Worm (Caenorhabditis elegans): ENCODE data around the gene mix-1.

The mix-1 gene

DNA sequence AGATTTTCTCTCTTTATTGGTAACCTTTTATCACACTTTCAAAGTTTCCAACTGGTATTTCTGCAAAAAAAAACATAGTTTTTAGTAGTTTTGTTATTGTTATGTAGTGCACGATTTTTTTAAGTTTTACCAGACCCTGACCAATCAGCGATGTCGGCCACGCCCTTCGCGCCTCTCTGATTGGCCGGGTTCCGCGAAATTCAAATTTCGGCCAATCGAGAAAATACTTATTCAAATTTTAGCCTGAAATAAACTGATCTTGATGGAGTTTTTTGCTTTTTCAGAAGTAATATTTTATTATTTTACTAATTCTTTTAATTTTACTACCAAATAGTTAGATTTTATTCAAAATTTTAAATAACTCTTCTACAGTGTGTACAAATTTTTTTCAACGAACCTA is 19.1 kb upstream of the mix-1 start:
- no peak for TF ChIP-seq lim-6 (tag; optimal IDR thresholded peaks at IDR 0.05)
- TF ChIP-seq nfya-1 (tag; optimal IDR thresholded peaks at IDR 0.05), result peak; percentile 83
- TF ChIP-seq ceh-9 (tag; optimal IDR thresholded peaks at IDR 0.05), result no peak
- no peak for TF ChIP-seq pha-2 (tag; optimal IDR thresholded peaks at IDR 0.05)

DNA sequence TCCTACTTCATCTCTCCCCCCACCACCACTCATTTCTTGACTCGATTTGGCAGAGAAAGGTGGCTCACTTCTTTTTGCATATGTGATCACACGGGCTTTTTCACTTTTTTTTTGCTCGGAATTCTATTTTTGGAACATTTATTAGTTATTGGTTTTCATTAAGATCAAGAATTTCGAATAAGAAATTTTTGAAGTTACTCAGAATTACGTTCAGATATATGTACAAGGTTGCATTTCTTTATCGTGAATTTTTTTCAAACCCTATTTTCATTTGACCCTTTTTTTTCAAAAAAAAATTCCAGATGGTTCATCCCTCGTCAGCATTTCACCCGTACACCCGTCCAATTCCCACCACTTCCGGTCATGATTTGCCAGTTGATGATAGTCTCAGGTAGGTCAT is 18.6 kb upstream of the mix-1 start, which contains the start of gene ceh-62:
Gene ceh-62, plus strand, starts transcription at position 301 of the 400 bp plus-strand sequence.
- no peak for TF ChIP-seq hlh-30 (tag; optimal IDR thresholded peaks at IDR 0.05; ENCODE audit: insufficient read depth)
- TF ChIP-seq hlh-15 (tag; optimal IDR thresholded peaks at IDR 0.05), result no peak
- TF ChIP-seq pat-9 (tag; optimal IDR thresholded peaks at IDR 0.05), result no peak
- no peak for TF ChIP-seq ceh-34 (tag; optimal IDR thresholded peaks at IDR 0.05)
- no peak for TF ChIP-seq fkh-6 (tag; optimal IDR thresholded peaks at IDR 0.05)
- TF ChIP-seq nhr-232 (tag; optimal IDR thresholded peaks at IDR 0.05), result no peak
- no peak for TF ChIP-seq ceh-24 (tag; optimal IDR thresholded peaks at IDR 0.05)
- no peak for TF ChIP-seq F13H6.1 (tag; optimal IDR thresholded peaks at IDR 0.05)
- no peak for TF ChIP-seq ama-1 (optimal IDR thresholded peaks at IDR 0.05)
- no peak for TF ChIP-seq ztf-16 (tag; optimal IDR thresholded peaks at IDR 0.05)
- TF ChIP-seq ceh-9 (tag; optimal IDR thresholded peaks at IDR 0.05), result no peak
- no peak for TF ChIP-seq eyg-1 (tag; optimal IDR thresholded peaks at IDR 0.05)
- TF ChIP-seq dmd-4 (tag; optimal IDR thresholded peaks at IDR 0.05; ENCODE audit: borderline replicate concordance), result no peak

DNA sequence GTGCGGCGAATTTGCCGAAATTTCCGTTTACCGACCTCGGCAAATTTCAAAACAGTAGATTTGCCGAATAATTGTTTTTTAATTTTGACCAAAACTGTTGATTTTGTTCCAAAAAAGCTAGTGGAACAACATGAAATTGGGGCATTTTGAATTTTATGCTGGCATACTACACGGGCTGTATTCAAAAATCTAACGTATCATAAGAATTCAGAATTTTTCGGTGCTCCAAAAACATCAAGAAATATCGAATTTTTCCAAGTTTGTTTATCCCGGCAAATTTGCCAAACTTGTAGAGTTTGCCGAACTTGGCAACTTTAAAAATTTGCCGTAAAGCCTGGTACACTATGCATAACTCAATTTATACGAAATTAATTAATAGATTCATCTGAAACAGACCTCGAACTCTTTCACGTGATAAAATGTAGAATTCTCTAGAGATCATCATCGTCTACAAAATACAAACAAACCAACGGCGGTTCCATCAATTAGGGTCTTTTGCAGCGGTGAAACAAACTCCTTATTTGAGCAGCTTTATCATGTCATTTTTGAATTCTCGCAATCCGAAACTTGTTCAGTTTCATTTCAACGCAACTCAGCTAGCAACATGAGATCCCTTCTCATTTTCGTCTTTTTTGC is 15.2 kb upstream of the mix-1 start, which contains the start of gene R06F6.14:
Gene R06F6.14, plus strand, starts transcription at position 586 of the 636 bp plus-strand sequence.
- TF ChIP-seq unc-86 (tag; optimal IDR thresholded peaks at IDR 0.05) (no peak), zip-5 (tag; optimal IDR thresholded peaks at IDR 0.05) (no peak), elt-2 (tag; optimal IDR thresholded peaks at IDR 0.05) (no peak), ets-4 (tag; optimal IDR thresholded peaks at IDR 0.05) (no peak), madf-2 (tag; optimal IDR thresholded peaks at IDR 0.05) (no peak), ceh-14 (tag; optimal IDR thresholded peaks at IDR 0.05) (no peak), F13H6.1 (tag; optimal IDR thresholded peaks at IDR 0.05) (no peak), ceh-45 (GFP tag; IDR thresholded peaks at IDR 0.05) (no peak), pha-4 (tag; optimal IDR thresholded peaks at IDR 0.05) (no peak), gmeb-2 (tag; optimal IDR thresholded peaks at IDR 0.05) (no peak), ceh-2 (tag; optimal IDR thresholded peaks at IDR 0.05) (no peak), pat-9 (tag; optimal IDR thresholded peaks at IDR 0.05) (no peak), pax-1 (tag; optimal IDR thresholded peaks at IDR 0.05) (no peak), ama-1 (optimal IDR thresholded peaks at IDR 0.05) (no peak), T23F11.4 (GFP tag; optimal IDR thresholded peaks at IDR 0.05) (no peak), C08G9.2 (tag; optimal IDR thresholded peaks at IDR 0.05) (no peak)

DNA sequence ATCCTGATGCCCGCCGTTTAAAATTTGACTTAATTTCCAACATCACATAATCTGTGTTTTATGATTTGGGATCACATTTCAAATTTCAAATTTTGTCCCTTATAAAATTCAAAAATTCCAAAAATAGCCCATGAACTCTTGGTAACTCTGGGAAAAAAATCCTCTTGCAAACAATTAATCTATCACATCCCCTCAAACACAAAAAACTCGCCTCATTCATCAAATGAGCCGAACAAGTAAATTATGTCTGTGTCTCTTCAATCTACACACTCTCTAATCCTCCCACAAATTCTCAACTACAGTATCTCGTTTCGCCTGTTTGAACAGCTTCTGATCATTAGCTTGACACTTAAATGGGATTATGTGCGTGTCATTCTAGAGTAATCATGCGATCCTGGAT is 13.4 kb upstream of the mix-1 start, which contains the start of gene msrp-7:
Gene msrp-7, plus strand, starts transcription at position 301 of the 400 bp plus-strand sequence.
- no peak for TF ChIP-seq pha-4 (tag; optimal IDR thresholded peaks at IDR 0.05)
- no peak for TF ChIP-seq C38D4.7 (GFP tag; optimal IDR thresholded peaks at IDR 0.05)
- no peak for TF ChIP-seq gmeb-2 (tag; optimal IDR thresholded peaks at IDR 0.05)
- no peak for TF ChIP-seq madf-2 (tag; optimal IDR thresholded peaks at IDR 0.05)
- TF ChIP-seq ttx-3 (tag; optimal IDR thresholded peaks at IDR 0.05), result no peak
- TF ChIP-seq dve-1 (tag; optimal IDR thresholded peaks at IDR 0.05), result no peak
- no peak for TF ChIP-seq hlh-30 (tag; optimal IDR thresholded peaks at IDR 0.05; ENCODE audit: insufficient read depth)

DNA sequence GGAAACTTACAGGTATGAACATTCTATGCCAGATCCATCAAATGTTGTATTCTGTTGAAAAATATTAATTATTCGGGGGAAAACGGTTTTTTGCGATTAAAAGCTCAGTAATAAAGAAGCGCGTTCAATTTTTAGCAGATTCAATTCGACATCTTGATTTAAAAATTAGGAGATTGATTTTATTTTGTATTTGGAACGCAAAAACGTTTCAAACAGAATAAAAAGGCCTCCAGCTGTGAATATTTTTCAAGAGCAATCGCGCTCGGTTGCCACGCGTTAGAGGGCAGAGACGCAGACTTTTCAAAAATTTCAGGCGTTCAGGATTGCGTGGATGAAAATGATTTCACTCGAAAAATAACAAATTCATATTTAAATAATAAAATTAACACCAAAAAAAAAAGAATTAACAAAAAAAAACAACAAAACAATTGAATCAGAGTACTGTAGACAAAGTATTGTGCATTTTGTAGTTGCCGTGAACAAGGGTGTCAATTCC is 4.1 kb upstream of the mix-1 start, which contains the start of gene R06F6.8:
Gene R06F6.8, minus strand, starts transcription at position 51 of the 496 bp plus-strand sequence.
- TF ChIP-seq unc-3 (GFP tag; conservative IDR thresholded peaks at IDR 0.05) (no peak), unc-3 (tag; optimal IDR thresholded peaks at IDR 0.05) (no peak), unc-86 (tag; optimal IDR thresholded peaks at IDR 0.05) (no peak), ref-2 (tag; optimal IDR thresholded peaks at IDR 0.05) (peak; percentile 71), fkh-10 (GFP tag; optimal IDR thresholded peaks at IDR 0.05) (no peak), elt-4 (tag; optimal IDR thresholded peaks at IDR 0.05) (no peak), F13H6.1 (tag; optimal IDR thresholded peaks at IDR 0.05) (no peak), tbx-2 (tag; optimal IDR thresholded peaks at IDR 0.05) (no peak)
